Worm (Caenorhabditis elegans) whole organism, L1 larva: ENCODE results near the gene spat-2.

Experiments used
- aly-2 ChIP-seq: fragments of 150-350 bp; optimal IDR thresholded peaks from 2 replicates; lab custom pipeline; 2014; ENCODE audit warnings: missing biosample characterization, missing genetic modification characterization
- ama-1 ChIP-seq: fragments of 150-350 bp; optimal IDR thresholded peaks from 2 replicates; lab custom pipeline; 2014
- ceh-82 ChIP-seq, 3 experiments: fragments of 150-350 bp in 1 of 3; sonication (generic microtip) in 2 of 3; optimal IDR thresholded peaks; 2 replicates each; lab custom pipeline; 2014 to 2017; ENCODE audit warnings: missing biosample characterization in 3 of 3, missing genetic modification characterization in 3 of 3
- ceh-90 ChIP-seq: sonication (generic microtip); optimal IDR thresholded peaks from 2 replicates; lab custom pipeline; 2016; ENCODE audit warnings: missing genetic modification characterization, missing compliant biosample characterization
- ces-1 ChIP-seq: fragments of 150-350 bp; optimal IDR thresholded peaks from 2 replicates; lab custom pipeline; 2014; ENCODE audit warnings: missing biosample characterization, missing genetic modification reagents, missing genetic modification characterization
- dpl-1 ChIP-seq, 3 experiments: fragments of 150-350 bp in 2 of 3; sonication (generic microtip) in 1 of 3; optimal IDR thresholded peaks; 2 replicates each; lab custom pipeline; 2014 to 2017; ENCODE audit warnings: missing biosample characterization in 3 of 3, missing genetic modification characterization in 3 of 3, missing genetic modification reagents in 3 of 3
- efl-1 ChIP-seq, 4 experiments: fragments of 150-350 bp; optimal IDR thresholded peaks in 3 of 4; peaks in 1 of 4; 1 replicate in 1 of 4; 2 replicates in 3 of 4; lab custom pipeline; 2014; ENCODE audit warnings: missing biosample characterization in 2 of 4, missing genetic modification characterization in 2 of 4, missing genetic modification reagents in 2 of 4
- nhr-76 ChIP-seq: sonication (generic microtip); optimal IDR thresholded peaks from 2 replicates; lab custom pipeline; 2017; ENCODE audit warnings: missing biosample characterization, missing genetic modification characterization
- nhr-90 ChIP-seq: sonication (generic microtip); optimal IDR thresholded peaks from 2 replicates; lab custom pipeline; 2016; ENCODE audit warnings: mild to moderate bottlenecking, missing genetic modification characterization, missing compliant biosample characterization; ENCODE audit not compliant: poor library complexity
- unc-62 ChIP-seq: fragments of 150-350 bp; optimal IDR thresholded peaks from 2 replicates; lab custom pipeline; 2014; ENCODE audit warnings: missing biosample characterization, missing genetic modification reagents, missing genetic modification characterization
- zag-1 ChIP-seq: fragments of 150-350 bp; optimal IDR thresholded peaks from 2 replicates; lab custom pipeline; 2014; ENCODE audit warnings: missing biosample characterization, missing genetic modification characterization
- zip-4 ChIP-seq: fragments of 200-800 bp; sonication (Bioruptor generic); optimal IDR thresholded peaks from 2 replicates; lab custom pipeline; 2018; ENCODE audit warnings: mild to moderate bottlenecking, missing genetic modification characterization, moderate library complexity, missing compliant biosample characterization
- ztf-11 ChIP-seq, 2 experiments: sonication (generic microtip); optimal IDR thresholded peaks; 2 replicates each; lab custom pipeline; 2016 to 2017; ENCODE audit warnings: missing genetic modification characterization in 2 of 2, missing biosample characterization in 1 of 2, missing compliant biosample characterization in 1 of 2
- ztf-4 ChIP-seq: fragments of 150-350 bp; optimal IDR thresholded peaks from 2 replicates; lab custom pipeline; 2014; ENCODE audit warnings: missing biosample characterization, missing genetic modification characterization

ce11 chrIII:11022278-11022677, 14.5 kb upstream of the spat-2 start:
- TF ChIP-seq ceh-90 (tag; lab: Kevin White, UChicago) (no peak), ama-1 (lab: Kevin White, UChicago) (no peak), zip-4 (GFP tag; lab: Kevin White, UChicago) (no peak), ceh-82 (tag; optimal IDR thresholded peaks at IDR 0.05; lab: Kevin White, UChicago) (no peak), aly-2 (tag; lab: Kevin White, UChicago) (no peak), dpl-1 (GFP tag; optimal IDR thresholded peaks at IDR 0.05; lab: Kevin White, UChicago) (no peak), unc-62 (GFP tag; lab: Kevin White, UChicago) (no peak), nhr-90 (tag; lab: Kevin White, UChicago) (no peak), nhr-76 (tag; lab: Kevin White, UChicago) (no peak), efl-1 (optimal IDR thresholded peaks at IDR 0.05; lab: Kevin White, UChicago) (no peak), efl-1 (GFP tag; optimal IDR thresholded peaks at IDR 0.05 in 1 of 2; lab: Kevin White, UChicago) (peak in 1 of 2 experiments; percentile 87), ces-1 (no peak), zag-1 (no peak), ztf-4 (tag; lab: Kevin White, UChicago) (no peak), ztf-11 (tag; optimal IDR thresholded peaks at IDR 0.05; lab: Kevin White, UChicago) (no peak)
